Worm (Caenorhabditis elegans) whole organism, L2 larva: ENCODE data around the gene M106.2.

Experiments
- aly-2 ChIP-seq: fragments of 150-350 bp; optimal IDR thresholded peaks from 2 replicates; lab custom pipeline; 2014; ENCODE audit warnings: missing biosample characterization, missing genetic modification characterization
- dmd-4 ChIP-seq: sonication (generic microtip); optimal IDR thresholded peaks from 2 replicates; lab custom pipeline; 2017; ENCODE audit warnings: missing biosample characterization, missing genetic modification characterization
- egl-27 ChIP-seq: sonication (generic microtip); optimal IDR thresholded peaks from 3 replicates; lab custom pipeline; 2017; ENCODE audit warnings: missing biosample characterization, missing genetic modification reagents, missing genetic modification characterization
- nhr-11 ChIP-seq: fragments of 150-350 bp; optimal IDR thresholded peaks from 2 replicates; lab custom pipeline; 2014; ENCODE audit warnings: missing biosample characterization, missing genetic modification characterization
- nhr-21 ChIP-seq: fragments of 150-350 bp; optimal IDR thresholded peaks from 2 replicates; lab custom pipeline; 2014; ENCODE audit warnings: missing biosample characterization, missing genetic modification characterization
- skn-1 ChIP-seq: sonication (generic microtip); optimal IDR thresholded peaks from 2 replicates; lab custom pipeline; 2017; ENCODE audit warnings: missing biosample characterization, missing genetic modification characterization
- zag-1 ChIP-seq: fragments of 150-350 bp; optimal IDR thresholded peaks from 2 replicates; lab custom pipeline; 2014; ENCODE audit warnings: missing biosample characterization, missing genetic modification characterization

DNA sequence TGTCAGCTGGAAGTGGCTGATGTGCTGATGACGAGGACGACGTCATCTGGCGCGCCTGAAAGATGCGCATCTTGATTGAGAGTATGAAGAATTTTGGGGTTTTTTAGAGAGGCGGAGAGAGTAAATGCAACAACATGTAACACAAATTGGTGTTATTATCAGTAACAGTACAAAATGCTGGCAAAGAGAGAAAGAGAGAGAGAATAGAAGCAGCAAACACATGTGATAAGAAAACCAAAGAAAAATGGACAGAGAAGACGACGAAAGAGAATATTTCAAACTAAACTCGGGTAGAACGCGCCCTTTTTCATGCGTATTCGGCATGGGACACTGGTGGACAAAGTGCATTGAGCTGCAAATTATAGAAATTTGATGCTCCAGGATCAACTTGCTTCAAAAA is 11.0 kb upstream of the M106.2 start, which contains the start of gene M106.3:
- TF ChIP-seq nhr-21 (tag; lab: Kevin White, UChicago) (no peak), egl-27 (no peak), dmd-4 (tag; lab: Kevin White, UChicago) (no peak), skn-1 (tag; lab: Kevin White, UChicago) (no peak), zag-1 (tag; lab: Kevin White, UChicago) (no peak), aly-2 (no peak), nhr-11 (no peak)
